Worm (Caenorhabditis elegans) whole organism, mixed stage, embryonic: ENCODE results near the gene cyp-33C7.

Source experiments
- bed-3 ChIP-seq: fragments of 200-800 bp; sonication (Bioruptor generic); optimal IDR thresholded peaks from 3 replicates; lab custom pipeline; 2018; ENCODE audit warnings: mild to moderate bottlenecking, missing genetic modification characterization, moderate library complexity, missing compliant biosample characterization
- blmp-1 ChIP-seq: fragments of 150-350 bp; optimal IDR thresholded peaks from 2 replicates; lab custom pipeline; 2014; ENCODE audit warnings: missing biosample characterization, missing genetic modification characterization
- ceh-39 ChIP-seq: fragments of 150-350 bp; optimal IDR thresholded peaks from 2 replicates; lab custom pipeline; 2014; ENCODE audit warnings: missing biosample characterization, missing genetic modification characterization
- ceh-43 ChIP-seq: fragments of 200-800 bp; sonication (Bioruptor generic); optimal IDR thresholded peaks from 2 replicates; lab custom pipeline; 2018; ENCODE audit warnings: mild to moderate bottlenecking, missing genetic modification characterization, moderate library complexity, missing compliant biosample characterization
- ceh-83 ChIP-seq: fragments of 200-800 bp; sonication (Bioruptor generic); optimal IDR thresholded peaks from 2 replicates; lab custom pipeline; 2018; ENCODE audit warnings: mild to moderate bottlenecking, missing genetic modification characterization, missing compliant biosample characterization
- ces-1 ChIP-seq: fragments of 150-350 bp; optimal IDR thresholded peaks from 2 replicates; lab custom pipeline; 2014; ENCODE audit warnings: missing biosample characterization, missing genetic modification reagents, missing genetic modification characterization
- cnd-1 ChIP-seq: fragments of 200-800 bp; sonication (Bioruptor generic); optimal IDR thresholded peaks from 2 replicates; lab custom pipeline; 2018; ENCODE audit warnings: mild to moderate bottlenecking, missing genetic modification characterization, missing compliant biosample characterization
- drap-1 ChIP-seq: fragments of 200-800 bp; sonication (Bioruptor generic); optimal IDR thresholded peaks from 3 replicates; lab custom pipeline; 2018; ENCODE audit warnings: mild to moderate bottlenecking, missing genetic modification characterization, missing compliant biosample characterization
- elt-1 ChIP-seq: sonication (generic microtip); optimal IDR thresholded peaks from 2 replicates; lab custom pipeline; 2017; ENCODE audit warnings: missing genetic modification characterization, mild to moderate bottlenecking, missing compliant biosample characterization, antibody characterized with exemption, moderate library complexity, borderline replicate concordance; ENCODE audit not compliant: insufficient read depth
- elt-3 ChIP-seq: fragments of 150-350 bp; optimal IDR thresholded peaks from 2 replicates; lab custom pipeline; 2014; ENCODE audit warnings: missing biosample characterization, missing genetic modification characterization
- flh-1 ChIP-seq: fragments of 200-800 bp; sonication (Bioruptor generic); optimal IDR thresholded peaks from 2 replicates; lab custom pipeline; 2018; ENCODE audit warnings: mild to moderate bottlenecking, missing genetic modification characterization, moderate library complexity, missing compliant biosample characterization
- ham-2 ChIP-seq: fragments of 200-800 bp; sonication (Bioruptor generic); optimal IDR thresholded peaks from 2 replicates; lab custom pipeline; 2018; ENCODE audit warnings: mild to moderate bottlenecking, missing genetic modification characterization, missing compliant biosample characterization
- hlh-1 ChIP-seq: fragments of 150-350 bp; optimal IDR thresholded peaks from 2 replicates; lab custom pipeline; 2014; ENCODE audit warnings: missing biosample characterization, missing genetic modification reagents, missing genetic modification characterization
- lin-13 ChIP-seq: fragments of 150-350 bp; optimal IDR thresholded peaks from 2 replicates; lab custom pipeline; 2014; ENCODE audit warnings: missing biosample characterization, missing genetic modification characterization
- lin-32 ChIP-seq: fragments of 200-800 bp; sonication (Bioruptor generic); optimal IDR thresholded peaks from 2 replicates; lab custom pipeline; 2018; ENCODE audit warnings: mild to moderate bottlenecking, missing genetic modification characterization, missing compliant biosample characterization
- lsy-2 ChIP-seq: fragments of 150-350 bp; optimal IDR thresholded peaks from 2 replicates; lab custom pipeline; 2014; ENCODE audit warnings: missing biosample characterization, missing genetic modification characterization
- mab-5 ChIP-seq: fragments of 150-350 bp; optimal IDR thresholded peaks from 2 replicates; lab custom pipeline; 2014; ENCODE audit warnings: missing biosample characterization, missing genetic modification characterization
- mls-2 ChIP-seq: sonication (generic microtip); optimal IDR thresholded peaks from 2 replicates; lab custom pipeline; 2016; ENCODE audit warnings: mild to moderate bottlenecking, missing genetic modification characterization, moderate library complexity, missing compliant biosample characterization
- nhr-12 ChIP-seq: fragments of 150-350 bp; optimal IDR thresholded peaks from 2 replicates; lab custom pipeline; 2014; ENCODE audit warnings: missing biosample characterization, missing genetic modification characterization
- nhr-2 ChIP-seq: fragments of 150-350 bp; optimal IDR thresholded peaks from 2 replicates; lab custom pipeline; 2014; ENCODE audit warnings: missing biosample characterization, missing genetic modification characterization
- nhr-237 ChIP-seq: fragments of 150-350 bp; optimal IDR thresholded peaks from 2 replicates; lab custom pipeline; 2014; ENCODE audit warnings: missing biosample characterization, missing genetic modification characterization
- nhr-28 ChIP-seq: fragments of 150-350 bp; optimal IDR thresholded peaks from 2 replicates; lab custom pipeline; 2014; ENCODE audit warnings: missing biosample characterization, missing genetic modification characterization
- nhr-76 ChIP-seq: sonication (generic microtip); optimal IDR thresholded peaks from 2 replicates; lab custom pipeline; 2017; ENCODE audit warnings: missing biosample characterization, missing genetic modification characterization
- pha-4 ChIP-seq: fragments of 150-350 bp; optimal IDR thresholded peaks from 2 replicates; lab custom pipeline; 2018; ENCODE audit warnings: missing biosample characterization, missing genetic modification reagents, missing genetic modification characterization
- sem-2 ChIP-seq: fragments of 200-800 bp; sonication (Bioruptor generic); optimal IDR thresholded peaks from 2 replicates; lab custom pipeline; 2018; ENCODE audit warnings: mild to moderate bottlenecking, missing genetic modification characterization, missing compliant biosample characterization
- sptf-1 ChIP-seq: sonication (generic microtip); optimal IDR thresholded peaks from 2 replicates; lab custom pipeline; 2017; ENCODE audit warnings: mild to moderate bottlenecking, missing genetic modification characterization, moderate library complexity, missing compliant biosample characterization
- tbx-8 ChIP-seq: fragments of 200-800 bp; sonication (Bioruptor generic); optimal IDR thresholded peaks from 2 replicates; lab custom pipeline; 2018; ENCODE audit warnings: mild to moderate bottlenecking, missing genetic modification characterization, moderate library complexity, missing compliant biosample characterization
- unc-120 ChIP-seq: sonication (generic microtip); optimal IDR thresholded peaks from 2 replicates; lab custom pipeline; 2017; ENCODE audit warnings: missing genetic modification characterization, missing compliant biosample characterization; ENCODE audit not compliant: poor library complexity, severe bottlenecking
- unc-39 ChIP-seq: fragments of 150-350 bp; optimal IDR thresholded peaks from 2 replicates; lab custom pipeline; 2014; ENCODE audit warnings: missing biosample characterization, missing genetic modification characterization
- unc-62 ChIP-seq: fragments of 150-350 bp; optimal IDR thresholded peaks from 2 replicates; lab custom pipeline; 2014; ENCODE audit warnings: missing biosample characterization, missing genetic modification reagents, missing genetic modification characterization
- zip-8 ChIP-seq: fragments of 150-350 bp; optimal IDR thresholded peaks from 2 replicates; lab custom pipeline; 2014; ENCODE audit warnings: missing biosample characterization, missing genetic modification characterization
- ztf-11 ChIP-seq: fragments of 150-350 bp; optimal IDR thresholded peaks from 2 replicates; lab custom pipeline; 2014; ENCODE audit warnings: missing biosample characterization, missing genetic modification characterization

cyp-33C7 gene

ce11 chrV:2250126-2250590 lies at the start of gene cyp-33C7:
Gene cyp-33C7, plus strand, starts transcription at chrV:2250540.
- TF ChIP-seq mab-5 (tag; lab: Kevin White, UChicago) (no peak), cnd-1 (tag; lab: Kevin White, UChicago) (no peak), bed-3 (GFP tag; lab: Kevin White, UChicago) (no peak), unc-120 (tag; lab: Kevin White, UChicago) (no peak), nhr-237 (tag; lab: Kevin White, UChicago) (no peak)

- TF ChIP-seq nhr-28 (tag; lab: Kevin White, UChicago) (no peak), nhr-237 (tag; lab: Kevin White, UChicago) (no peak), tbx-8 (no peak), ceh-83 (no peak), ham-2 (GFP tag; lab: Kevin White, UChicago) (no peak)
Measured at ce11 chrV:2201240-2201639, 49.1 kb upstream of the cyp-33C7 start, which contains the start of gene cyp-32B1. Gene cyp-32B1, minus strand, starts transcription at chrV:2201415.

DNA sequence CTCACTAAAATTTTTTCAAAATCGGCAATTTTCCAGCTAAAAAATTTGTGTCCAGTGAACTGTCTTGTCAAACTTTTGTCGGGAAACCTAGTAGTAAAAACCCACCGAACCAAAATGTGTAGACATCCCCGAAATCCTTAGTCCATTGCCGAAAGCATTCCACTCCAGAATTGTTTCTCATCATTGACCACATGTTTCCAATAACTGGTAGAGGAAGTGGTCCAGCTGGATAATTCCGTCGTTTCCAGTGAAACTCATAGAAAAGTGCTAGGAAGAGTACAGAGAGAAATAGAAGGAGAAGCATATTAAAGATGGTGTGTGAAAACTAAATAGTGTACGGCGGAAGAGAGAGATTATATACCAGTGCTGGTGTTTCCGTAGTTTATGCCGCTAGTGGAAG lies 46.3 kb upstream of the cyp-33C7 start, which contains the start of gene cyp-33C12:
TSS of gene cyp-33C12 (minus strand) at position 321 of the 400 bp plus-strand sequence.
- TF ChIP-seq blmp-1 (tag; lab: Kevin White, UChicago) (no peak), nhr-237 (tag; lab: Kevin White, UChicago) (no peak), ceh-83 (no peak), cnd-1 (tag; lab: Kevin White, UChicago) (no peak), nhr-76 (no peak), sptf-1 (tag; lab: Kevin White, UChicago) (no peak), ceh-43 (no peak), mls-2 (tag; lab: Kevin White, UChicago) (no peak), elt-3 (tag; lab: Kevin White, UChicago) (no peak), ceh-39 (tag; lab: Kevin White, UChicago) (no peak), sem-2 (GFP tag; lab: Kevin White, UChicago) (no peak), flh-1 (GFP tag; lab: Kevin White, UChicago) (no peak), ham-2 (GFP tag; lab: Kevin White, UChicago) (no peak), hlh-1 (tag; lab: Kevin White, UChicago) (no peak), lin-13 (tag; lab: Kevin White, UChicago) (no peak), unc-62 (GFP tag; lab: Kevin White, UChicago) (no peak), ztf-11 (tag; lab: Kevin White, UChicago) (no peak), tbx-8 (no peak)

ce11 chrV:2206181-2206580 lies 44.2 kb upstream of the cyp-33C7 start, which contains the start of gene srt-40:
Gene srt-40, minus strand, starts transcription at chrV:2206281.
- TF ChIP-seq zip-8 (no peak), nhr-12 (tag; lab: Kevin White, UChicago) (no peak), elt-1 (tag; lab: Kevin White, UChicago) (no peak), mls-2 (tag; lab: Kevin White, UChicago) (no peak), sptf-1 (tag; lab: Kevin White, UChicago) (no peak), sem-2 (GFP tag; lab: Kevin White, UChicago) (no peak), pha-4 (tag; lab: Kevin White, UChicago) (no peak), ceh-83 (no peak), unc-39 (tag; lab: Kevin White, UChicago) (no peak), ces-1 (GFP tag; lab: Kevin White, UChicago) (no peak), nhr-76 (no peak), nhr-2 (tag; lab: Kevin White, UChicago) (no peak), unc-120 (tag; lab: Kevin White, UChicago) (no peak)

DNA sequence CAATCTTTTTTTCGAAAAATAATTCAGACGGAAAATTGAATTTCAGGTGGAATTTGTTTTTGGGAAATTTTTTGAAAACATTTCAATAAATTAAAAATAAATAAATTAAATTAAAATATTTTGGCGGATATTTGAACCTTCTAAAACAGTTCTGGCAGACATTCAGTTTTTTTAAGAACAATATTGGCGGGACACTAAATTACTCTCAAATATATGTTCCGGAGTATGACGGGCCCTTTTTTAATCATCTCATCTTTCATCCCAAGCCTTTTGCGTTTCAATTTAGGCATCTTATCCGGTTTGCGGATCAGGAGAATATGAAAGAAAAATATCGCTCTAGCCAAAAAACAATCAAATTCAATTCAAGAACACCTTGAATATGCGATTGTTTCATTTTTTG lies 43.5 kb upstream of the cyp-33C7 start, which contains the start of gene svh-11:
TSS of gene svh-11 (plus strand) at position 301 of the 400 bp plus-strand sequence.
- TF ChIP-seq unc-62 (GFP tag; lab: Kevin White, UChicago) (no peak), unc-120 (tag; lab: Kevin White, UChicago) (no peak), tbx-8 (no peak), lin-32 (GFP tag; lab: Kevin White, UChicago) (no peak), lsy-2 (no peak), drap-1 (no peak), bed-3 (GFP tag; lab: Kevin White, UChicago) (no peak), nhr-237 (tag; lab: Kevin White, UChicago) (no peak), nhr-12 (tag; lab: Kevin White, UChicago) (no peak), pha-4 (tag; lab: Kevin White, UChicago) (no peak), sptf-1 (tag; lab: Kevin White, UChicago) (no peak), elt-1 (tag; lab: Kevin White, UChicago) (no peak), mab-5 (tag; lab: Kevin White, UChicago) (no peak), lin-13 (tag; lab: Kevin White, UChicago) (no peak), ceh-83 (no peak), ham-2 (GFP tag; lab: Kevin White, UChicago) (no peak), ztf-11 (tag; lab: Kevin White, UChicago) (no peak), ceh-43 (no peak), ces-1 (GFP tag; lab: Kevin White, UChicago) (no peak), hlh-1 (tag; lab: Kevin White, UChicago) (no peak)
